Worm (Caenorhabditis elegans) whole organism, mixed stage, embryonic: ENCODE measurements around the gene T23B5.3.
A peak's percentile ranks its signal among the peaks of the same experiment; 100 is the strongest.
"Not testable (repeated sequence)": the region's sequence is repeated elsewhere in the genome, so short reads cannot be mapped to it uniquely, and the experiment has no call there.

Experiments used
- M03D4.4 ChIP-seq: sonication (generic microtip); optimal IDR thresholded peaks from 2 replicates; lab custom pipeline; 2017; ENCODE audit warnings: mild to moderate bottlenecking, missing genetic modification characterization, missing compliant biosample characterization
- bed-3 ChIP-seq: fragments of 200-800 bp; sonication (Bioruptor generic); optimal IDR thresholded peaks from 3 replicates; lab custom pipeline; 2018; ENCODE audit warnings: mild to moderate bottlenecking, missing genetic modification characterization, moderate library complexity, missing compliant biosample characterization
- blmp-1 ChIP-seq: fragments of 150-350 bp; optimal IDR thresholded peaks from 2 replicates; lab custom pipeline; 2014; ENCODE audit warnings: missing biosample characterization, missing genetic modification characterization
- ceh-39 ChIP-seq: fragments of 150-350 bp; optimal IDR thresholded peaks from 2 replicates; lab custom pipeline; 2014; ENCODE audit warnings: missing biosample characterization, missing genetic modification characterization
- ceh-43 ChIP-seq: fragments of 200-800 bp; sonication (Bioruptor generic); optimal IDR thresholded peaks from 2 replicates; lab custom pipeline; 2018; ENCODE audit warnings: mild to moderate bottlenecking, missing genetic modification characterization, moderate library complexity, missing compliant biosample characterization
- ces-1 ChIP-seq: fragments of 150-350 bp; optimal IDR thresholded peaks from 2 replicates; lab custom pipeline; 2014; ENCODE audit warnings: missing biosample characterization, missing genetic modification reagents, missing genetic modification characterization
- cnd-1 ChIP-seq: fragments of 200-800 bp; sonication (Bioruptor generic); optimal IDR thresholded peaks from 2 replicates; lab custom pipeline; 2018; ENCODE audit warnings: mild to moderate bottlenecking, missing genetic modification characterization, missing compliant biosample characterization
- drap-1 ChIP-seq: fragments of 200-800 bp; sonication (Bioruptor generic); optimal IDR thresholded peaks from 3 replicates; lab custom pipeline; 2018; ENCODE audit warnings: mild to moderate bottlenecking, missing genetic modification characterization, missing compliant biosample characterization
- elt-1 ChIP-seq: sonication (generic microtip); optimal IDR thresholded peaks from 2 replicates; lab custom pipeline; 2017; ENCODE audit warnings: missing genetic modification characterization, mild to moderate bottlenecking, missing compliant biosample characterization, antibody characterized with exemption, moderate library complexity, borderline replicate concordance; ENCODE audit not compliant: insufficient read depth
- elt-3 ChIP-seq: fragments of 150-350 bp; optimal IDR thresholded peaks from 2 replicates; lab custom pipeline; 2014; ENCODE audit warnings: missing biosample characterization, missing genetic modification characterization
- flh-1 ChIP-seq: fragments of 200-800 bp; sonication (Bioruptor generic); optimal IDR thresholded peaks from 2 replicates; lab custom pipeline; 2018; ENCODE audit warnings: mild to moderate bottlenecking, missing genetic modification characterization, moderate library complexity, missing compliant biosample characterization
- ham-2 ChIP-seq: fragments of 200-800 bp; sonication (Bioruptor generic); optimal IDR thresholded peaks from 2 replicates; lab custom pipeline; 2018; ENCODE audit warnings: mild to moderate bottlenecking, missing genetic modification characterization, missing compliant biosample characterization
- hlh-1 ChIP-seq: fragments of 150-350 bp; optimal IDR thresholded peaks from 2 replicates; lab custom pipeline; 2014; ENCODE audit warnings: missing biosample characterization, missing genetic modification reagents, missing genetic modification characterization
- lin-13 ChIP-seq: fragments of 150-350 bp; optimal IDR thresholded peaks from 2 replicates; lab custom pipeline; 2014; ENCODE audit warnings: missing biosample characterization, missing genetic modification characterization
- lin-32 ChIP-seq: fragments of 200-800 bp; sonication (Bioruptor generic); optimal IDR thresholded peaks from 2 replicates; lab custom pipeline; 2018; ENCODE audit warnings: mild to moderate bottlenecking, missing genetic modification characterization, missing compliant biosample characterization
- lsy-2 ChIP-seq: fragments of 150-350 bp; optimal IDR thresholded peaks from 2 replicates; lab custom pipeline; 2014; ENCODE audit warnings: missing biosample characterization, missing genetic modification characterization
- mab-5 ChIP-seq: fragments of 150-350 bp; optimal IDR thresholded peaks from 2 replicates; lab custom pipeline; 2014; ENCODE audit warnings: missing biosample characterization, missing genetic modification characterization
- mep-1 ChIP-seq: fragments of 150-350 bp; optimal IDR thresholded peaks from 2 replicates; lab custom pipeline; 2017; ENCODE audit warnings: missing biosample characterization, missing genetic modification reagents, missing genetic modification characterization, inconsistent platforms
- mls-2 ChIP-seq: sonication (generic microtip); optimal IDR thresholded peaks from 2 replicates; lab custom pipeline; 2016; ENCODE audit warnings: mild to moderate bottlenecking, missing genetic modification characterization, moderate library complexity, missing compliant biosample characterization
- nhr-12 ChIP-seq: fragments of 150-350 bp; optimal IDR thresholded peaks from 2 replicates; lab custom pipeline; 2014; ENCODE audit warnings: missing biosample characterization, missing genetic modification characterization
- nhr-2 ChIP-seq: fragments of 150-350 bp; optimal IDR thresholded peaks from 2 replicates; lab custom pipeline; 2014; ENCODE audit warnings: missing biosample characterization, missing genetic modification characterization
- nhr-237 ChIP-seq: fragments of 150-350 bp; optimal IDR thresholded peaks from 2 replicates; lab custom pipeline; 2014; ENCODE audit warnings: missing biosample characterization, missing genetic modification characterization
- nhr-28 ChIP-seq: fragments of 150-350 bp; optimal IDR thresholded peaks from 2 replicates; lab custom pipeline; 2014; ENCODE audit warnings: missing biosample characterization, missing genetic modification characterization
- nhr-76 ChIP-seq: sonication (generic microtip); optimal IDR thresholded peaks from 2 replicates; lab custom pipeline; 2017; ENCODE audit warnings: missing biosample characterization, missing genetic modification characterization
- snpc-4 ChIP-seq: fragments of 150-350 bp; optimal IDR thresholded peaks from 2 replicates; lab custom pipeline; 2014; ENCODE audit warnings: missing biosample characterization, missing genetic modification characterization
- sptf-1 ChIP-seq: sonication (generic microtip); optimal IDR thresholded peaks from 2 replicates; lab custom pipeline; 2017; ENCODE audit warnings: mild to moderate bottlenecking, missing genetic modification characterization, moderate library complexity, missing compliant biosample characterization
- unc-120 ChIP-seq: sonication (generic microtip); optimal IDR thresholded peaks from 2 replicates; lab custom pipeline; 2017; ENCODE audit warnings: missing genetic modification characterization, missing compliant biosample characterization; ENCODE audit not compliant: poor library complexity, severe bottlenecking
- unc-39 ChIP-seq: fragments of 150-350 bp; optimal IDR thresholded peaks from 2 replicates; lab custom pipeline; 2014; ENCODE audit warnings: missing biosample characterization, missing genetic modification characterization
- unc-62 ChIP-seq: fragments of 150-350 bp; optimal IDR thresholded peaks from 2 replicates; lab custom pipeline; 2014; ENCODE audit warnings: missing biosample characterization, missing genetic modification reagents, missing genetic modification characterization
- zip-8 ChIP-seq: fragments of 150-350 bp; optimal IDR thresholded peaks from 2 replicates; lab custom pipeline; 2014; ENCODE audit warnings: missing biosample characterization, missing genetic modification characterization
- ztf-11 ChIP-seq: fragments of 150-350 bp; optimal IDR thresholded peaks from 2 replicates; lab custom pipeline; 2014; ENCODE audit warnings: missing biosample characterization, missing genetic modification characterization

Gene T23B5.3

DNA sequence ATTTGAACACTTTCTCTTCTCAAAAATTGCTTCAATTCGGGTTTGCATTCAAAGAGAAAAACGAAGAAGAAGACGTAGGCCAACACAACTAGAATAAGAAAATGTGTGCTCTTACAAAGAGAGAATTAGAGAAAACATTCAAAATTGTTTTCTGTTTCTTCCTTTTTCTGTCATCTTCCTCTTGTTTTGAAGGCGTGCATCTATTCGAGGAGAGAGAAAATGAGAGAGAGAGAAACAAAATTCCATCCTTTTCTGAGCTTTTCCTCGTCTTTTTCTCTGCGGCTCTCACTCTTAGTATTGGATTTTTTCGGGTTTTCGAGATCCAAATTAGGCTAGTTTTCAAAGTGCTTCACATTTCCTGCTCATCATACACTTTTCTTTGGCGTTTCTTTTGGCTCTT lies 36.9 kb upstream of the T23B5.3 start:
- TF ChIP-seq elt-3 (tag; lab: Kevin White, UChicago) (no peak), ces-1 (GFP tag; lab: Kevin White, UChicago) (peak; percentile 93)
- TF ChIP-seq, all 35 proteins: peak for 1

ce11 chrIV:12653094-12653493 lies 35.4 kb upstream of the T23B5.3 start, which contains the start of the genes wdfy-3 and C26H9A.4:
Gene wdfy-3 (plus strand): TSS chrIV:12653401.
Gene C26H9A.4 (plus strand): TSS chrIV:12653410.
- TF ChIP-seq ces-1 (GFP tag; lab: Kevin White, UChicago): peak; percentile 39
- no peak for TF ChIP-seq nhr-237 (tag; lab: Kevin White, UChicago)
- peak; percentile 19 for TF ChIP-seq lsy-2 (tag; lab: Kevin White, UChicago)
- no peak for TF ChIP-seq blmp-1 (tag; lab: Kevin White, UChicago)
- TF ChIP-seq nhr-28 (tag; lab: Kevin White, UChicago): no peak

DNA sequence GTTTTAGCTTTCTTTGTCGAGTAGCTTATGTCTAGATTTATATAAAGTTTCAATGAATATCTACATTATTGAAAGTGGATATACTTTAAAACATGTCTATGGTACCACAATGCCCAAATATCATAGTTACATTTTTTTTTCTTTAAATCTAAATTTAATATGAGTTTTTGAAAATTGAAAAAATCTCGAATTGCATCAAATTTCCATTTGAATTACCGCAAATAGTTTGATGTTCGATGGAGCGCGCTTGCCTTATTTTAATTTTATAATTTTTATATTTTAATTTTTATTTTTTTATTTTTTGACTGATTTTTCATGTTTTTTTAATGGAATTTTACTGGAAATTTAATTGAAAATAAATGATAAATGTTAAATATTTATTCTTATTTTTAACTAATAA lies 13.8 kb upstream of the T23B5.3 start, which contains the start of gene T23B5.4:
Gene T23B5.4 (plus strand): TSS at position 301 of the 400 bp plus-strand sequence.
- TF ChIP-seq unc-120 (tag; lab: Kevin White, UChicago) (no peak), snpc-4 (tag; lab: Kevin White, UChicago) (no peak), flh-1 (GFP tag; lab: Kevin White, UChicago) (no peak), lin-13 (no peak), nhr-76 (tag; lab: Kevin White, UChicago) (no peak), elt-1 (tag; lab: Kevin White, UChicago) (no peak), nhr-237 (tag; lab: Kevin White, UChicago) (no peak), M03D4.4 (no peak), mab-5 (no peak), lsy-2 (tag; lab: Kevin White, UChicago) (no peak), mls-2 (no peak), nhr-2 (tag; lab: Kevin White, UChicago) (no peak), ces-1 (GFP tag; lab: Kevin White, UChicago) (no peak)

DNA sequence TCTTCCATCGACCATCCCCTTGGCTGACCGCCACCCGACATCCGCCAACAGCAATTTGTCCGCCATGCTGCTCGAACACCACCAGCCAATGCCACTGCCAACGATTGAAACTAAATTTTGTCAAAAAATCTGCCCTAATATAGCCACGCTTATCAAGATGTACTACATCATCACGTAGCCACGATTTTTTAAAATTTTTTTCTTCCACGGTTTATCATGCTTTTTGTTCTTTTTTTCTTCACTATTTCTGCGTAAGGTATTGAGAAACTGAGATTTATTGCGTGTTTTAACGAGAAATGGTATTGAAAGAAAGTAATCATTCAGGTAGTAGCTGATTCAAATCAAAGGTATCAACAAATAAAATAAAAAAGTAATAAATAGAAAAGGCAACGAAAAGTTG lies 11.3 kb upstream of the T23B5.3 start, which contains the start of gene T23B5.6:
Gene T23B5.6 (minus strand): TSS at position 101 of the 400 bp plus-strand sequence.
- not testable (repeated sequence) for TF ChIP-seq mab-5; hlh-1 (tag; lab: Kevin White, UChicago); ham-2

DNA sequence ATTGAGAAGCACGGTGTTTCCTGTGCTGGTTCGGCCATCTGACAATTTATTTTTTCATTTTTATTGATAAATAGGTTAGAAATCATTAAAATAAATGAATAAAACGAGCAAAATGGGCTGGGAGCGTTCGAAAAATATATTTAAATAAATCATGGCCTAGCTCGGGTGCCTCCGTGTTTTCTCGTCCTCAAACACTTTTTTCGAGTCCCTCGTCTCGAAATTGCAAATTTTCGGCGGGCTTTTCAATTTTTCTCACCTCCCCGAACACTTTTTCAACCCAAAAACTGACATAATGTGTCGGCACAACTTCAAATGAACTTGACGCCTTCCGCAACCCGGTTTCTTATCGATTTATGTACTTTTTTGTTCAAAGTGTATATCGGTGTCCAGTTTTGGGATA lies 4.1 kb upstream of the T23B5.3 start, which contains the start of gene prmt-9:
Gene prmt-9 (minus strand): TSS at position 38 of the 400 bp plus-strand sequence.
- TF ChIP-seq elt-1 (tag; lab: Kevin White, UChicago): no peak
- TF ChIP-seq nhr-76 (tag; lab: Kevin White, UChicago): no peak

DNA sequence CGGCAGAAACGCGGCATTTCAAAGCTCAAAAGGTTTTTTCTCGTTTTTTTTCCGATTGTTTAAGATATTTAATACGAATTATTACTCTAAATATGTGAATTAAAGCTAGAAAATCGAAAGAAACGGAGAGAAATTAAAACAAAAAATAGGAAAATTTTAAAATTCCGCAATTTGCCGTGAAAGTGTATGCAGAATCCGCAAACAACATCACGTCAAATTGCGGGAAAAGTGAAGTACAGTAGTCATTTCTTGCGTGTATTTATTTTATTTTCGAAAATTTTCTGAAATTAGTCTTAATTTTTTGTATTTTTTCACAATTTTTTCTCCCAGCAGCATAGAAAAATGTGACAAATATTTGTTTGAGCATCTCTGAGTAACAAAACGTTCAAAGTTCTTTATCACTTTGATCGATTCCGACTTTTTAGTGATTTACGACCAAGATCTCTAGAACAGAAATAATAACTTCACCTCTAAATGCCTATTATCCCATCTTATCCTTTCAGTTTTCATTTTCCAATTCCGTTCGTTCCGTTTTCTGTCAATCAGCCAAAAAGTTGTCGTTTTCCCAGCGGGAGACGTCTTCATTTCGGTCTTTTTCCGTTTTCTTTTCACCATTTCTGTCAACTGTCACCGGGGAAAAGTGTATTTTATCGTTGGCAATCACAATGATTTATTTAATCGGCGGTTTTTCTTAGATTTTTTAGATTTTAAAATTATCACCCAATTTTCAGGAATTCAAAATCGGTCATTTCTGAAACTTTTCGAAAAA lies 3.5 kb upstream of the T23B5.3 start:
- TF ChIP-seq blmp-1 (tag; lab: Kevin White, UChicago): peak; percentile 5
- no peak for TF ChIP-seq unc-62 (GFP tag; lab: Kevin White, UChicago)
- TF ChIP-seq lin-32: no peak
- TF ChIP-seq, all 35 proteins: peak for 1

DNA sequence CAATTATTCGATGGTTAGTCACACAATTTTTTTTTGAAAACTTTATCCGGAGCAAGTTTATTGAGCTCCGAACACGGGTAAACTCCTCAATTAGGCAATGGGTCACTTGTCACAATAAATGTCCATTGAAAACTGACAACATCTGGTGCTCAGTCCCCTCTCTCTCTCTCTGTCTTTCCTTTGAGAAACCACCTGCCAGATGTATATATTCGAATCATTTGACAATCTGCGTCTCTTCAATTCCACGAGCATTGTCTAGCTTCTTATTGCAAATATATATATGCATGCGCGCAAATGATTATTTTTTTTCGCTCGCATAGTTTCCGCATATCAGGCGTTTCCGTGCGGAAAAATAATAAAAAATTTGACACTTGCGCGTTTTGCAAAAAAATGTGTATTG lies 2.6 kb upstream of the T23B5.3 start:
- TF ChIP-seq zip-8 (tag; lab: Kevin White, UChicago): no peak
- TF ChIP-seq nhr-28 (tag; lab: Kevin White, UChicago): no peak
- peak; percentile 85 for TF ChIP-seq cnd-1 (tag; lab: Kevin White, UChicago)
- TF ChIP-seq sptf-1 (tag; lab: Kevin White, UChicago): no peak
- peak; percentile 58 for TF ChIP-seq hlh-1 (tag; lab: Kevin White, UChicago)
- TF ChIP-seq ceh-43: no peak
- TF ChIP-seq ztf-11 (tag; lab: Kevin White, UChicago): no peak
- TF ChIP-seq lin-32: peak; percentile 75
- peak; percentile 30 for TF ChIP-seq mep-1 (tag; lab: Kevin White, UChicago)
- no peak for TF ChIP-seq ceh-39
- no peak for TF ChIP-seq mab-5
- no peak for TF ChIP-seq flh-1 (GFP tag; lab: Kevin White, UChicago)
- no peak for TF ChIP-seq drap-1
- no peak for TF ChIP-seq M03D4.4
- no peak for TF ChIP-seq unc-39 (tag; lab: Kevin White, UChicago)
- TF ChIP-seq blmp-1 (tag; lab: Kevin White, UChicago): no peak
- peak; percentile 70 for TF ChIP-seq unc-62 (GFP tag; lab: Kevin White, UChicago)
- no peak for TF ChIP-seq nhr-12
- no peak for TF ChIP-seq elt-1 (tag; lab: Kevin White, UChicago)
- TF ChIP-seq ham-2: no peak
- TF ChIP-seq bed-3 (GFP tag; lab: Kevin White, UChicago): no peak
- TF ChIP-seq lsy-2 (tag; lab: Kevin White, UChicago): no peak
- TF ChIP-seq elt-3 (tag; lab: Kevin White, UChicago): no peak
- TF ChIP-seq lin-13: no peak
- peak; percentile 20 for TF ChIP-seq ces-1 (GFP tag; lab: Kevin White, UChicago)
- TF ChIP-seq nhr-2 (tag; lab: Kevin White, UChicago): peak; percentile 46
